Fruit fly (Drosophila melanogaster): Measurements from ENCODE around the gene Icmt.

The Icmt gene

DNA sequence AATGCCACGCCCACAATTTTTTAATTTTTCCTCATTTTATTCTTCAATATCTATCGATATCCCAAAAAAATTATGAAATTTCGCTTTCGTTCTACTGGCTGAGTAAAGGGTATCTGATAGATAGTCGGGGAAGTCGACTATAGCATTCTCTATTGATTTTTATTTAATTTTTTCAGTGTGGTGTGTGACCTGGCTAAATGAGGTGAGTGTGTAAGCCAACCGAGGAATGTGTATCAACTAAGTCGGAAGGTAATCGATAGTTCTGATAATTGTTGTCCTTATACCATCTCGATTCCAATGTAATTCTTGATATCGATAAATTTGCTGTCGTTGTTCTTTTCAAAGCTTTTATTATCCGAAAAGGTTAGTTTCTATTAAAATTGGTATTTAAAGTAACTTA, 11.6 kb upstream of the Icmt start, which contains the start of gene CG11263 (continued):
- TF ChIP-seq al (GFP tag; IDR thresholded peaks at IDR 0.05) (peak; percentile 22; the same call in 1 of the 2 replicates), CG11093 (GFP tag; IDR thresholded peaks at IDR 0.05) (no peak), CG34422 (GFP tag; IDR thresholded peaks at IDR 0.05) (peak; percentile 59; the same call in 1 of the 3 replicates), ind (GFP tag; optimal IDR thresholded peaks at IDR 0.05) (peak; percentile 43), CG13624 (GFP tag; optimal IDR thresholded peaks at IDR 0.05) (peak; percentile 65), CG17328 (GFP tag; IDR thresholded peaks at IDR 0.05) (peak; percentile 11; the same call in 1 of the 2 replicates), Ada2b (GFP tag; IDR thresholded peaks at IDR 0.05) (peak; percentile 23; the same call in 1 of the 2 replicates), CG43689 (GFP tag; IDR thresholded peaks at IDR 0.05) (no peak), CoRest (tag; optimal IDR thresholded peaks at IDR 0.05) (peak; percentile 61), Dbx (GFP tag; IDR thresholded peaks at IDR 0.05) (peak; percentile 73), CG12391 (tag; optimal IDR thresholded peaks at IDR 0.05) (peak; percentile 43), CG9876 (GFP tag; optimal IDR thresholded peaks at IDR 0.05) (peak; percentile 12), lab (GFP tag; optimal IDR thresholded peaks at IDR 0.05) (no peak), CG4617 (GFP tag; optimal IDR thresholded peaks at IDR 0.05; ENCODE audit: borderline replicate concordance) (peak; percentile 20), hbn (GFP tag; IDR thresholded peaks at IDR 0.05; ENCODE audit: partially characterized antibody) (peak; percentile 82), Hand (GFP tag; optimal IDR thresholded peaks at IDR 0.05) (no peak), CG2116 (GFP tag; optimal IDR thresholded peaks at IDR 0.05) (peak; percentile 59), CG4854 (GFP tag; optimal IDR thresholded peaks at IDR 0.05) (peak; percentile 50), Gug (GFP tag; IDR thresholded peaks at IDR 0.05) (peak; percentile 53; the same call in 1 of the 4 replicates), Ssrp (tag; optimal IDR thresholded peaks at IDR 0.05) (peak; percentile 13), gce (GFP tag; IDR thresholded peaks at IDR 0.05) (no peak), CG11247 (GFP tag; IDR thresholded peaks at IDR 0.05) (0 out of 2 replicates have a peak, but pooled peaks have one; percentile 37), chn (GFP tag; optimal IDR thresholded peaks at IDR 0.05) (peak; percentile 53), HmgD (GFP tag; optimal IDR thresholded peaks at IDR 0.05) (peak; percentile 72), Dad (GFP tag; optimal IDR thresholded peaks at IDR 0.05) (peak; percentile 25), CG31365 (tag; optimal IDR thresholded peaks at IDR 0.05) (no peak), Adf1 (GFP tag; IDR thresholded peaks at IDR 0.05) (no peak), CG11696 (GFP tag; IDR thresholded peaks at IDR 0.05) (no peak), ap (GFP tag; IDR thresholded peaks at IDR 0.05) (no peak), CG2120 (GFP tag; optimal IDR thresholded peaks at IDR 0.05) (peak; percentile 74), Six4 (GFP tag; optimal IDR thresholded peaks at IDR 0.05) (peak; percentile 6), nerfin-2 (GFP tag; IDR thresholded peaks at IDR 0.05; ENCODE audit: partially characterized antibody) (peak; percentile 80), CG30403 (GFP tag; optimal IDR thresholded peaks at IDR 0.05) (peak; percentile 70), NC2β (GFP tag; optimal IDR thresholded peaks at IDR 0.05) (peak; percentile 46), da (GFP tag; optimal IDR thresholded peaks at IDR 0.05) (no peak), klu (GFP tag; IDR thresholded peaks at IDR 0.05) (no peak), scrt (GFP tag; optimal IDR thresholded peaks at IDR 0.05) (peak; percentile 2), amos (GFP tag; IDR thresholded peaks at IDR 0.05; ENCODE audit: partially characterized antibody) (peak; percentile 82), jing (GFP tag; optimal IDR thresholded peaks at IDR 0.05) (no peak), lilli (GFP tag; optimal IDR thresholded peaks at IDR 0.05) (peak; percentile 74)

DNA sequence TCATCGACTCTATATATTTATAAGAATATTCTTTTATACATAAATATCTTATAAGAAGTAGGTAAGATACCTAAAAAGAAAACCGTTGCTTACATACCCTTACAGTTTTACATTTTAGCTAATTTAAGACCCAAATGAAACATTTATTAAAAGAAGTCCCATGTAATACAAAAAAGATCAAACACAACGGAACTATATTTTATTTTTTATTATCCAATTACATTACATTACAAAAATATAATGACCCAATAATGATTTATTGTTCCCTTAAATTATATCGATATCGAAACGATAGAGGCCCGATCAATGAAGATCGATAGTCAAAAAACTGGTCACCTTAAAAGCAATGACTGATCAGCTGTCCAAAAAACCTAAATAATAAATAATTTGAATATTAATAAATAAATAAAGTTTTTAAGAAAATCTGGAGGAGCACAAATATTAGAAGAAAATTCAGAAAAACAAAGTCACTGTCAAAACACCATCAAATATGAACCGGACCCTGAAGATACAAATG, 10.1 kb upstream of the Icmt start:
- no peak for TF ChIP-seq CG12071 (GFP tag; optimal IDR thresholded peaks at IDR 0.05)
- TF ChIP-seq CG11085 (GFP tag; IDR thresholded peaks at IDR 0.05), result no peak
- no peak for TF ChIP-seq HmgD (GFP tag; optimal IDR thresholded peaks at IDR 0.05)
- no peak for TF ChIP-seq croc (GFP tag; conservative IDR thresholded peaks at IDR 0.05)
- no peak for TF ChIP-seq stc (GFP tag; IDR thresholded peaks at IDR 0.05)
- no peak for TF ChIP-seq ken (GFP tag; IDR thresholded peaks at IDR 0.05)
- TF ChIP-seq Blimp-1 (GFP tag; optimal IDR thresholded peaks at IDR 0.05), result no peak
- TF ChIP-seq dan (GFP tag; IDR thresholded peaks at IDR 0.05), result no peak
- no peak for TF ChIP-seq CG11093 (GFP tag; IDR thresholded peaks at IDR 0.05)
- no peak for TF ChIP-seq jing (GFP tag; optimal IDR thresholded peaks at IDR 0.05)
- TF ChIP-seq Ada2b (GFP tag; IDR thresholded peaks at IDR 0.05), result no peak
- no peak for TF ChIP-seq CG31365 (tag; optimal IDR thresholded peaks at IDR 0.05)
- no peak for TF ChIP-seq CG31224 (GFP tag; IDR thresholded peaks at IDR 0.05)
- no peak for TF ChIP-seq scrt (GFP tag; optimal IDR thresholded peaks at IDR 0.05)
- no peak for TF ChIP-seq CG10147 (GFP tag; optimal IDR thresholded peaks at IDR 0.05)
- no peak for TF ChIP-seq Asciz (GFP tag; optimal IDR thresholded peaks at IDR 0.05)
- TF ChIP-seq tgo (GFP tag; IDR thresholded peaks at IDR 0.05), result no peak
- no peak for TF ChIP-seq Atf-2 (GFP tag; optimal IDR thresholded peaks at IDR 0.05)

Measured in whole organism, embryonic.